Fruit fly (Drosophila melanogaster) whole organism, wandering third instar larva: ENCODE data around the gene CG43759.

ENCODE experiments used
- Abd-B ChIP-seq: fragments of >200 bp; optimal IDR thresholded peaks from 2 replicates; lab custom pipeline; 2017; ENCODE audit warnings: missing biosample characterization, missing genetic modification characterization
- CG32264 ChIP-seq: fragments of 200-800 bp; sonication (Bioruptor generic); optimal IDR thresholded peaks from 2 replicates; lab custom pipeline; 2016; ENCODE audit warnings: missing biosample characterization, missing genetic modification characterization
- CG9705 ChIP-seq: fragments of 200-800 bp; sonication (Bioruptor generic); optimal IDR thresholded peaks from 2 replicates; lab custom pipeline; 2018; ENCODE audit warnings: missing biosample characterization, mild to moderate bottlenecking, missing genetic modification characterization
- Dfd ChIP-seq: fragments of >200 bp; optimal IDR thresholded peaks from 2 replicates; lab custom pipeline; 2017; ENCODE audit warnings: missing biosample characterization, missing genetic modification characterization
- Dif ChIP-seq: fragments of 200-275, 200-300 bp; sonication (Bioruptor generic); optimal IDR thresholded peaks from 2 replicates; lab custom pipeline; 2018; ENCODE audit warnings: missing biosample characterization, missing genetic modification characterization; ENCODE audit not compliant: partially characterized antibody
- GATAd ChIP-seq: sonication (Bioruptor generic); optimal IDR thresholded peaks from 2 replicates; lab custom pipeline; 2016; ENCODE audit warnings: missing biosample characterization, missing genetic modification characterization
- HLH106 ChIP-seq: fragments of 200-800 bp; optimal IDR thresholded peaks from 3 replicates; lab custom pipeline; 2019; ENCODE audit warnings: missing biosample characterization, mild to moderate bottlenecking, missing genetic modification characterization, moderate library complexity
- Hnf4 ChIP-seq: fragments of 200-800 bp; sonication (Bioruptor generic); optimal IDR thresholded peaks from 2 replicates; lab custom pipeline; 2016; ENCODE audit warnings: missing biosample characterization, mild to moderate bottlenecking, missing genetic modification characterization
- Hr78 ChIP-seq: fragments of >200 bp; optimal IDR thresholded peaks from 2 replicates; lab custom pipeline; 2017; ENCODE audit warnings: missing biosample characterization, missing genetic modification characterization
- Hr83 ChIP-seq: fragments of 200-300 bp; sonication (Bioruptor generic); optimal IDR thresholded peaks from 2 replicates; lab custom pipeline; 2016; ENCODE audit warnings: missing biosample characterization, mild to moderate bottlenecking, missing genetic modification characterization, moderate library complexity; ENCODE audit not compliant: poor library complexity, severe bottlenecking
- Jra ChIP-seq: sonication (Bioruptor generic); optimal IDR thresholded peaks from 2 replicates; lab custom pipeline; 2016; ENCODE audit warnings: missing biosample characterization, missing genetic modification characterization
- Mio ChIP-seq: sonication (Bioruptor generic); optimal IDR thresholded peaks from 2 replicates; lab custom pipeline; 2016; ENCODE audit warnings: missing biosample characterization, missing genetic modification characterization
- Myc ChIP-seq: fragments of >200 bp; optimal IDR thresholded peaks from 2 replicates; lab custom pipeline; 2017
- Rel ChIP-seq, 2 experiments: fragments of 200-800 bp; sonication (Bioruptor generic) in 1 of 2; optimal IDR thresholded peaks; 2 replicates in 1 of 2; 3 replicates in 1 of 2; lab custom pipeline; 2016 to 2019; ENCODE audit warnings: mild to moderate bottlenecking in 2 of 2, missing biosample characterization in 2 of 2, missing genetic modification characterization in 2 of 2, moderate library complexity in 1 of 2
- Vsx2 ChIP-seq: fragments of 200-300, 225-300 bp; sonication (Bioruptor generic); optimal IDR thresholded peaks from 2 replicates; lab custom pipeline; 2018; ENCODE audit warnings: missing biosample characterization, missing genetic modification characterization; ENCODE audit not compliant: partially characterized antibody
- br ChIP-seq: fragments of 200-800 bp; sonication (Bioruptor generic); optimal IDR thresholded peaks from 2 replicates; lab custom pipeline; 2016; ENCODE audit warnings: missing biosample characterization, missing genetic modification characterization
- brk ChIP-seq: fragments of 200-800 bp; sonication (Bioruptor generic); optimal IDR thresholded peaks from 2 replicates; lab custom pipeline; 2016; ENCODE audit warnings: missing biosample characterization, mild to moderate bottlenecking, missing genetic modification characterization
- dl ChIP-seq, 2 experiments: fragments of 175-275, 200-275 bp in 1 of 2; fragments of 200-275 bp in 1 of 2; sonication (Bioruptor generic); optimal IDR thresholded peaks; lab custom pipeline; 2018; ENCODE audit warnings: mild to moderate bottlenecking in 2 of 2, missing biosample characterization in 2 of 2, missing genetic modification characterization in 2 of 2, moderate library complexity in 2 of 2; ENCODE audit not compliant: partially characterized antibody in 2 of 2, insufficient read depth in 1 of 2
- dsf ChIP-seq: sonication (Bioruptor generic); optimal IDR thresholded peaks from 2 replicates; lab custom pipeline; 2016; ENCODE audit warnings: missing biosample characterization, missing genetic modification characterization, borderline replicate concordance
- ey ChIP-seq: fragments of 200-800 bp; sonication (Bioruptor generic); optimal IDR thresholded peaks from 2 replicates; lab custom pipeline; 2016; ENCODE audit warnings: missing biosample characterization, missing genetic modification characterization
- foxo ChIP-seq, 2 experiments: fragments of 200-800 bp; sonication (Bioruptor generic); optimal IDR thresholded peaks; 2 replicates in 1 of 2; 3 replicates in 1 of 2; lab custom pipeline; 2016 to 2017; ENCODE audit warnings: missing biosample characterization in 2 of 2, missing genetic modification characterization in 2 of 2
- fru ChIP-seq: fragments of 200-800 bp; sonication (Bioruptor generic); optimal IDR thresholded peaks from 3 replicates; lab custom pipeline; 2016; ENCODE audit warnings: missing biosample characterization, mild to moderate bottlenecking, missing genetic modification characterization
- h ChIP-seq: fragments of 200-800 bp; sonication (Bioruptor generic); optimal IDR thresholded peaks from 3 replicates; lab custom pipeline; 2016; ENCODE audit warnings: missing biosample characterization, mild to moderate bottlenecking, missing genetic modification characterization
- jim ChIP-seq: fragments of 175-275, 200-325 bp; sonication (Bioruptor generic); optimal IDR thresholded peaks from 2 replicates; lab custom pipeline; 2016; ENCODE audit warnings: missing biosample characterization, mild to moderate bottlenecking, missing genetic modification characterization
- lola ChIP-seq: fragments of >200 bp; optimal IDR thresholded peaks from 2 replicates; lab custom pipeline; 2017; ENCODE audit warnings: missing biosample characterization, missing genetic modification characterization
- pan ChIP-seq: fragments of >200 bp; optimal IDR thresholded peaks from 2 replicates; lab custom pipeline; 2017
- psq ChIP-seq: fragments of 200-800 bp; sonication (Bioruptor generic); optimal IDR thresholded peaks from 3 replicates; lab custom pipeline; 2017; ENCODE audit warnings: missing biosample characterization, mild to moderate bottlenecking, missing genetic modification characterization, moderate library complexity
- rgr ChIP-seq: fragments of 200-800 bp; sonication (Bioruptor generic); optimal IDR thresholded peaks from 3 replicates; lab custom pipeline; 2016; ENCODE audit warnings: missing biosample characterization, mild to moderate bottlenecking, missing genetic modification characterization
- sage ChIP-seq: fragments of 200-800 bp; sonication (Bioruptor generic); optimal IDR thresholded peaks from 2 replicates; lab custom pipeline; 2016; ENCODE audit warnings: missing biosample characterization, mild to moderate bottlenecking, missing genetic modification characterization
- sv ChIP-seq: fragments of 200-800 bp; sonication (Bioruptor generic); optimal IDR thresholded peaks from 3 replicates; lab custom pipeline; 2016; ENCODE audit warnings: missing biosample characterization, missing genetic modification characterization
- tai ChIP-seq: sonication (Bioruptor generic); optimal IDR thresholded peaks from 2 replicates; lab custom pipeline; 2016; ENCODE audit warnings: missing biosample characterization, missing genetic modification characterization
- usp ChIP-seq: fragments of >200 bp; optimal IDR thresholded peaks from 2 replicates; lab custom pipeline; 2017; ENCODE audit warnings: missing biosample characterization, missing genetic modification characterization
- woc ChIP-seq: sonication (Bioruptor generic); optimal IDR thresholded peaks from 2 replicates; lab custom pipeline; 2016; ENCODE audit warnings: missing biosample characterization, mild to moderate bottlenecking, missing genetic modification characterization

CG43759 gene

DNA sequence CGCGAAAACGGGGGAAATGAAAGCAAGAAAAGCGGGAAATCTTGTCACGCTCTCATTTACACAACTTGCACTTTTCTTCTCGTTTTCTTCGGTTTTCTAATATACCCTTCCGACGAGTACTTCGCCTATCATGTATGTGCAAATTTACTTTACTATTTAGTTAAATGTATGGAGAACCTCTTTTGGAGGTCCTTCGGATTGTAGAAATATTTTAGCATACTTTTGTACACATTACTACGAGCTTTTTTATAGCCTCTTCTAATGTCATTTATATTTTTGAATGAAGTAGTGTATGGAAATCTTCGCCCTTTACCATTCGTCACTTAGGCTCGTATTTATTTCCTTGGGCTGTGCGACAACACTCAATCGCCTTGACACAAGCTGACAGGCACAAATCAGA, 32.8 kb upstream of the CG43759 start:
- TF ChIP-seq sage (GFP tag; lab: Kevin White, UChicago) (no peak), ey (GFP tag; lab: Kevin White, UChicago) (no peak), dsf (GFP tag; lab: Kevin White, UChicago) (no peak), foxo (GFP tag; optimal IDR thresholded peaks at IDR 0.05; lab: Kevin White, UChicago) (no peak)

DNA sequence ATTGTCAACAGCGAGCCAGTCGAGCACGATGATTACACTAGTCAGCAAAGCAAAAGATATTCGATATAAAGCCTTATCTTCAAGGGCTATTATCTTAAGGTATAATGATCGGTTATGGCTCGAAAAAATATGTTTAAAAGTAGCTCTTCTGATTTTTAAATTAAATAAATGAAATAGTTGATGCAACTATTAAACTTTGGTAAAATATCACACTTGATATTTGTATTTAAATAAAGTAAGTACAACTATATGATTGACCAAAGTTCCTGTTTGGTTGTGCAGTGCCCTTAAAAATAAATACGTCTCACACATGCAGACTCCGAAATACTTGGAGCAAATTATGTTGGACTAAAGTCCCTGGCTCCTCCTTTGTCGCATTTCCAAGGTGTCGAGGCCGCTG, 32.2 kb upstream of the CG43759 start:
- no peak for TF ChIP-seq dl (GFP tag; optimal IDR thresholded peaks at IDR 0.05; lab: Kevin White, UChicago; ENCODE audit: insufficient read depth in 1 of 2, partially characterized antibody in 2 of 2)

- TF ChIP-seq fru (GFP tag; lab: Kevin White, UChicago) (no peak), dl (GFP tag; optimal IDR thresholded peaks at IDR 0.05; lab: Kevin White, UChicago; ENCODE audit: insufficient read depth in 1 of 2, partially characterized antibody in 2 of 2) (no peak), CG9705 (GFP tag; lab: Kevin White, UChicago) (no peak), sv (GFP tag; lab: Kevin White, UChicago) (peak; percentile 39)
- TF ChIP-seq, all 38 proteins: peak for 1
Observed at dm6 chrX:18899835-18900460, 30.2 kb upstream of the CG43759 start, which contains the start of gene CG7378. TSS of gene CG7378 (plus strand) at chrX:18900410.

- TF ChIP-seq Abd-B = no peak
- no peak for TF ChIP-seq Hr83
- no peak for TF ChIP-seq CG9705 (GFP tag; lab: Kevin White, UChicago)
- no peak for TF ChIP-seq CG32264 (GFP tag; lab: Kevin White, UChicago)
- TF ChIP-seq Hr78 = no peak
- TF ChIP-seq Mio = no peak
- TF ChIP-seq Dif (GFP tag; lab: Kevin White, UChicago) = no peak
- TF ChIP-seq Jra = no peak
- no peak for TF ChIP-seq Hnf4 (GFP tag; lab: Kevin White, UChicago)
- TF ChIP-seq, all 38 proteins: peak for 0
Observed at dm6 chrX:18900958-18901357, 29.2 kb upstream of the CG43759 start.

DNA sequence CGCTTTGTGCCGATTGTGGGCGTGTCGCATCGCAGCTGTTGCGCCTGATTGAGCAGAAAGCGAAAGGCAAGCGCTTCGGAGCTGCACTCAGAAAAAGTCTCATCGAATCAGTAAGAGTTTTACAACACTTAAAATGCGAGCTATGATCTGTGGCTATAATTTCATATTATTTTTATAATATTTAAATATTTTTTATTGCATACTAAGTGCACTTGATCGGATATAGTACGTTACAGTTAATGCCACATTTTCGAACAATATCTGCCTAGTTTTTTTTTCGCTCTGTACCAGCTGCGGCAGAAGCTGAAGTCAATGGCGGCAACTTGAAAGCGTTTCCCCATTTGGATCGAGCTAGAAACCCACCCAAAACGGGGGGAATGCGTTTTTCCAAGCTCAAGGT, 27.3 kb upstream of the CG43759 start:
- no peak for TF ChIP-seq brk (GFP tag; lab: Kevin White, UChicago)
- no peak for TF ChIP-seq Abd-B
- TF ChIP-seq CG32264 (GFP tag; lab: Kevin White, UChicago) = no peak
- TF ChIP-seq, all 38 proteins: peak for 0

DNA sequence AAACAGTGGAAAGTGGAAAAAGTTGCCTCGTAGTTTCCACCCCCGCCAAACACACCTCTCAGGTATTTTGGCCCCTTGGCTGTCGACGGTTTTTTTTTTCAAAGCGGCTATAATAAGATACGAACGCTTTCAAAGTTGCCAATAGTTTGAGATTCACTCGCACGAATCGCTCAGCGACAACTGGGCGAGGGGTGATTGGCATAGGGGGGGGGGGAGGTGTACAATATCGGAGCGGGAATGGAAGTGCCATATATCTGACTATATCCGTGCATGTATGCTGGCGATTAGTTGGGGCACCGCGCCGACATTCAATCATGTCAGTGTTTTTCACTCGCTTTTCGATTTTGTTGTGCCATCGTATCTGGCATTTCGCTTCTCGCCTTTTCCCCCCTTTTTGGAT, 25.0 kb upstream of the CG43759 start:
- TF ChIP-seq Rel (GFP tag; optimal IDR thresholded peaks at IDR 0.05; lab: Kevin White, UChicago) (no peak), Rel (tag; optimal IDR thresholded peaks at IDR 0.05; lab: Kevin White, UChicago) (no peak), Dfd (no peak), sage (GFP tag; lab: Kevin White, UChicago) (no peak), pan (lab: Kevin White, UChicago) (no peak), GATAd (no peak), jim (no peak), usp (GFP tag; lab: Kevin White, UChicago) (no peak), ey (GFP tag; lab: Kevin White, UChicago) (no peak), h (no peak), dsf (GFP tag; lab: Kevin White, UChicago) (no peak), Dif (GFP tag; lab: Kevin White, UChicago) (no peak), Jra (no peak), HLH106 (tag; lab: Kevin White, UChicago) (no peak), Abd-B (no peak), fru (GFP tag; lab: Kevin White, UChicago) (no peak), CG9705 (GFP tag; lab: Kevin White, UChicago) (no peak), rgr (no peak), Hr83 (no peak), Hr78 (no peak), brk (GFP tag; lab: Kevin White, UChicago) (no peak)

DNA sequence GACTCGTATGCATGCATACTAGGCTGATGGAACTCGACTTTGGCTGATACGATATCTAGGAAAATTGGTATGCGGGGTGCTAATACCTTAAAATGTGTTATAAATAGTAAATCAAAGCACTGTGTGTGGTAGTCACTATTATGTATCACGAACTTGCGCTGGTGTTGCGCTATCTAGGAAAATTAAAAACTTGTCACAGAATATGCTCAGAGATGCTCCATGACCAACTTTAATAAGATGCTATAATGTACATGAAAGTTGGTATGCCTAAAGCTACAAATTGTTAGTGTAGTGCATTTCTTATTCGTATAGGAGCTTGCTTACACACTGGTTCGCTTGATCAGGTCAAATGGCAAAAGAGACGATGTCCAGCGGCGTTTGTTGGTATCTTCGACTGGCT, 19.3 kb upstream of the CG43759 start:
- no peak for TF ChIP-seq HLH106 (tag; lab: Kevin White, UChicago)
- no peak for TF ChIP-seq woc
- TF ChIP-seq Abd-B = no peak
- no peak for TF ChIP-seq Myc
- no peak for TF ChIP-seq psq (GFP tag; lab: Kevin White, UChicago)
- TF ChIP-seq Hr78 = no peak
- TF ChIP-seq CG32264 (GFP tag; lab: Kevin White, UChicago) = no peak
- no peak for TF ChIP-seq tai (GFP tag; lab: Kevin White, UChicago)
- no peak for TF ChIP-seq lola (GFP tag; lab: Kevin White, UChicago)
- TF ChIP-seq Dfd = no peak
- TF ChIP-seq Dif (GFP tag; lab: Kevin White, UChicago) = no peak
- TF ChIP-seq br (GFP tag; lab: Kevin White, UChicago) = no peak
- no peak for TF ChIP-seq pan (lab: Kevin White, UChicago)
- no peak for TF ChIP-seq sage (GFP tag; lab: Kevin White, UChicago)
- no peak for TF ChIP-seq CG9705 (GFP tag; lab: Kevin White, UChicago)
- TF ChIP-seq Mio = no peak
- TF ChIP-seq brk (GFP tag; lab: Kevin White, UChicago) = no peak
- no peak for TF ChIP-seq sv (GFP tag; lab: Kevin White, UChicago)
- no peak for TF ChIP-seq Vsx2 (GFP tag; lab: Kevin White, UChicago)
